Fruit fly (Drosophila melanogaster) whole organism, adult: ENCODE results near the gene hid.

Experiments
- CG11617 ChIP-seq: fragments of 200-800 bp; sonication (Bioruptor generic); optimal IDR thresholded peaks from 2 replicates; lab custom pipeline; 2017; ENCODE audit warnings: mild to moderate bottlenecking, missing biosample characterization, missing genetic modification reagents, missing genetic modification characterization
- CG1620 ChIP-seq: fragments of 200-800 bp; sonication (Bioruptor generic); optimal IDR thresholded peaks from 2 replicates; lab custom pipeline; 2016; ENCODE audit warnings: missing biosample characterization, missing genetic modification characterization
- Crg-1 ChIP-seq: fragments of 200-800 bp; sonication (Bioruptor generic); optimal IDR thresholded peaks from 2 replicates; lab custom pipeline; 2016; ENCODE audit warnings: missing biosample characterization, missing genetic modification characterization
- Mnt ChIP-seq: fragments of 200-800 bp; sonication (Bioruptor generic); optimal IDR thresholded peaks from 2 replicates; lab custom pipeline; 2016; ENCODE audit warnings: missing biosample characterization, mild to moderate bottlenecking, missing genetic modification characterization
- cic ChIP-seq: fragments of 200-800 bp; sonication (Bioruptor generic); optimal IDR thresholded peaks from 2 replicates; lab custom pipeline; 2017; ENCODE audit warnings: missing biosample characterization, mild to moderate bottlenecking, missing genetic modification characterization, moderate library complexity
- kay ChIP-seq: fragments of 200-800 bp; sonication (Bioruptor generic); peaks from one replicate; lab custom pipeline; 2016; ENCODE audit warnings: missing biosample characterization, missing genetic modification characterization, borderline replicate concordance
- tj ChIP-seq: fragments of 200-800 bp; sonication (Bioruptor generic); optimal IDR thresholded peaks from 3 replicates; lab custom pipeline; 2017; ENCODE audit warnings: missing biosample characterization, mild to moderate bottlenecking, missing genetic modification characterization, moderate library complexity

DNA sequence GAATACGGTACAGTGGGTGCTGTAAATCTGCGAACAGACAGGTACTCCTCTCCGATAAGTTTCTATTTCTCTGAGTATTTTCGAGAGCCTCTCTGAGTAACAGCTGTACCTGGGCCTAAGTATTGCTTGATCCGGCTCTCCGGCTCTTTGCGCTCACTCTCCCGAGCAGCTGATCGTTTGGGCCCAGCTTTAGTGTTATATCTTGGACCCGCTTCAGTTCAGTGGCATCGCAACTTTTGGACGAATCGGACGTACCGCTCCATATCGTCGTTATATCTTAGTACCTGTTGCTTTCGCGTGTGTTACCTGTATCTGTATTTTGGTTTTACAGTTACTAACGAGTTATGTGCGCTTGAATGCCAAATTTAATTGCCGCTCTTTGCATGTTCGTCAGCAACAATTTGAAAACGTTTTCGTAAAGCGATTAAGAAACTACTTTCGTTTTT, 46.2 kb downstream of the hid start, which contains the start of gene geko:
- TF ChIP-seq CG1620 (GFP tag; lab: Kevin White, UChicago) (no peak), CG11617 (GFP tag; lab: Kevin White, UChicago) (no peak), Mnt (GFP tag; lab: Kevin White, UChicago) (no peak), kay (GFP tag; lab: Kevin White, UChicago) (no peak), cic (GFP tag; lab: Kevin White, UChicago) (no peak), tj (no peak), Crg-1 (GFP tag; lab: Kevin White, UChicago) (no peak)
